Worm (Caenorhabditis elegans): Measurements from ENCODE around the gene pink-1.

pink-1 gene

DNA sequence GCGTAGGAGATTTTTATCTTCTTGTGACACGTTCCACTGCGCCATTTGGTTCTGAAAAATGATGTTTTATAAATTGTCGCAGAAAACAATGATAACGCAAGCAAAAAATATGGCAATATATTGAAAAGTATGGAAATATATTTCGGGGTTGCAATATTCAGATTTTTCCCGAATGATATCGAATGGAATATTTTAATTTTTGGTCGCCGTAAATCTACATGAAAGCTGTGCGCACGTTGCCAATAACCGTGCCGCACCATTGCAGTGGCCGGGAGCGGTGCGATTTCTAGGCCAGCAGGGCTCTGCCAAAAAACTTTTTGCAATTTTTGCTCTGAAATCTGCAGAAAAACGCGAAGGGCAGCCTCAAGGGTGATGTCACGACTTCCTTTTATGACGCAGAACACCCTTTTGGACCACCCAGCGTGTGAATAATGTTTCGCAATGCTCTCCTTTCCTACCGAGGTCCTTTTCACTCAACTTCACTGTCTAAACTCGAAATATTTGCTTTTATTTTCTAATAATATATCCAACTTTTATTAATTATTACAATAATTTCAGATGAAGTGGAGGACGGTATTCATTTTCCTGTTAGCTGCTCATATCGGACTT lies 37.3 kb downstream of the pink-1 start, which contains the start of the genes F09E5.11 and bmy-1 (continued):
- TF ChIP-seq R02D3.7 (tag; optimal IDR thresholded peaks at IDR 0.05) (peak; percentile 93), arid-1 (GFP tag; conservative IDR thresholded peaks at IDR 0.05) (peak; percentile 61; the same call in 1 of the 2 replicates), Y5F2A.4 (GFP tag; optimal IDR thresholded peaks at IDR 0.05) (no peak), duxl-1 (tag; optimal IDR thresholded peaks at IDR 0.05; ENCODE audit: poor library complexity) (peak; percentile 72), mes-2 (tag; optimal IDR thresholded peaks at IDR 0.05; ENCODE audit: poor library complexity, severe bottlenecking) (peak; percentile 99), ama-1 (optimal IDR thresholded peaks at IDR 0.05) (peak; percentile 19), hlh-30 (tag; optimal IDR thresholded peaks at IDR 0.05; ENCODE audit: insufficient read depth) (peak; percentile 58), rbr-2 (tag; optimal IDR thresholded peaks at IDR 0.05) (peak; percentile 82), unc-39 (tag; optimal IDR thresholded peaks at IDR 0.05) (no peak), nhr-41 (GFP tag; IDR thresholded peaks at IDR 0.05) (no peak), aly-2 (tag; optimal IDR thresholded peaks at IDR 0.05) (no peak), ZK546.5 (tag; optimal IDR thresholded peaks at IDR 0.05) (no peak), ceh-62 (tag; optimal IDR thresholded peaks at IDR 0.05) (no peak), hif-1 (tag; optimal IDR thresholded peaks at IDR 0.05) (peak in 1 of 2 experiments; percentile 94), nhr-28 (tag; optimal IDR thresholded peaks at IDR 0.05) (peak; percentile 53), hmg-1.1 (GFP tag; IDR thresholded peaks at IDR 0.05) (peak; percentile 72), lir-3 (tag; optimal IDR thresholded peaks at IDR 0.05) (no peak), lin-15B (tag; optimal IDR thresholded peaks at IDR 0.05) (peak; percentile 83), dmd-9 (GFP tag; IDR thresholded peaks at IDR 0.05) (peak; percentile 83), F37D6.2 (tag; optimal IDR thresholded peaks at IDR 0.05) (peak; percentile 58), ceh-82 (tag; optimal IDR thresholded peaks at IDR 0.05) (no peak), snpc-4 (tag; optimal IDR thresholded peaks at IDR 0.05) (no peak), T20F7.1 (GFP tag; optimal IDR thresholded peaks at IDR 0.05) (peak; percentile 44), D1046.2 (GFP tag; IDR thresholded peaks at IDR 0.05) (no peak), nhr-102 (tag; optimal IDR thresholded peaks at IDR 0.05) (peak; percentile 60), nhr-76 (tag; optimal IDR thresholded peaks at IDR 0.05) (no peak), lin-1 (GFP tag; IDR thresholded peaks at IDR 0.05) (no peak), daf-12 (tag; optimal IDR thresholded peaks at IDR 0.05) (no peak), daf-8 (GFP tag; IDR thresholded peaks at IDR 0.05) (no peak), ctbp-1 (GFP tag; IDR thresholded peaks at IDR 0.05) (0 out of 2 replicates have a peak, but pooled peaks have one; percentile 54), dmd-8 (GFP tag; IDR thresholded peaks at IDR 0.05) (no peak), snpc-1.2 (GFP tag; IDR thresholded peaks at IDR 0.05) (0 out of 2 replicates have a peak, but pooled peaks have one; percentile 59), madf-9 (GFP tag; conservative IDR thresholded peaks at IDR 0.05) (peak; percentile 67), unc-62 (GFP tag; optimal IDR thresholded peaks at IDR 0.05 in 1 of 2) (peak in 1 of 2 experiments; percentile 89), unc-62 (tag; optimal IDR thresholded peaks at IDR 0.05) (no peak), lin-13 (GFP tag; optimal IDR thresholded peaks at IDR 0.05) (peak; percentile 79), nhr-11 (tag; optimal IDR thresholded peaks at IDR 0.05) (peak; percentile 47), dpl-1 (GFP tag; optimal IDR thresholded peaks at IDR 0.05) (peak; percentile 79), nhr-25 (tag; optimal IDR thresholded peaks at IDR 0.05; ENCODE audit: borderline replicate concordance, insufficient read depth) (peak; percentile 2), mep-1 (tag; optimal IDR thresholded peaks at IDR 0.05) (peak; percentile 81), pha-4 (GFP tag; IDR thresholded peaks at IDR 0.05) (peak; percentile 67), pha-4 (tag; optimal IDR thresholded peaks at IDR 0.05) (no peak)

Measured in whole organism, L4 larva.